Worm (Caenorhabditis elegans): ENCODE measurements around the gene ceh-10.
A peak's percentile ranks its signal among the peaks of the same experiment; 100 is the strongest.

The ceh-10 gene

ce11 chrIII:5798747-5799146 lies at the start of gene ceh-10:
Gene ceh-10, plus strand, starts transcription at chrIII:5799047.
- TF ChIP-seq ttx-3 (tag; optimal IDR thresholded peaks at IDR 0.05) (no peak), pat-9 (tag; optimal IDR thresholded peaks at IDR 0.05) (no peak), elt-4 (tag; optimal IDR thresholded peaks at IDR 0.05) (no peak), K02D7.2 (tag; optimal IDR thresholded peaks at IDR 0.05) (no peak)

ce11 chrIII:5750503-5750902 lies 48.3 kb upstream of the ceh-10 start:
- no peak for TF ChIP-seq odd-2 (tag; optimal IDR thresholded peaks at IDR 0.05)
- no peak for TF ChIP-seq unc-42 (tag; optimal IDR thresholded peaks at IDR 0.05)
- no peak for TF ChIP-seq ceh-22 (tag; optimal IDR thresholded peaks at IDR 0.05)
- no peak for TF ChIP-seq ztf-16 (tag; optimal IDR thresholded peaks at IDR 0.05)
- TF ChIP-seq lim-6 (tag; optimal IDR thresholded peaks at IDR 0.05), result no peak
- no peak for TF ChIP-seq T23F11.4 (GFP tag; optimal IDR thresholded peaks at IDR 0.05)
- TF ChIP-seq ceh-6 (GFP tag; optimal IDR thresholded peaks at IDR 0.05), result no peak
- TF ChIP-seq fax-1 (tag; optimal IDR thresholded peaks at IDR 0.05), result no peak
- no peak for TF ChIP-seq nhr-232 (tag; optimal IDR thresholded peaks at IDR 0.05)
- no peak for TF ChIP-seq npax-4 (tag; optimal IDR thresholded peaks at IDR 0.05)
- no peak for TF ChIP-seq ceh-18 (tag; optimal IDR thresholded peaks at IDR 0.05)
- no peak for TF ChIP-seq ceh-9 (tag; optimal IDR thresholded peaks at IDR 0.05)
- no peak for TF ChIP-seq ama-1 (optimal IDR thresholded peaks at IDR 0.05)
- no peak for TF ChIP-seq hlh-15 (tag; optimal IDR thresholded peaks at IDR 0.05)

ce11 chrIII:5755204-5755603 lies 43.6 kb upstream of the ceh-10 start, which contains the start of gene ida-1:
Gene ida-1, plus strand, starts transcription at chrIII:5755539.
- no peak for TF ChIP-seq ceh-30 (tag; optimal IDR thresholded peaks at IDR 0.05)
- peak; percentile 36 for TF ChIP-seq nfya-1 (tag; optimal IDR thresholded peaks at IDR 0.05)
- peak; percentile 3 for TF ChIP-seq hlh-13 (GFP tag; optimal IDR thresholded peaks at IDR 0.05)
- peak; percentile 36 for TF ChIP-seq unc-55 (GFP tag; optimal IDR thresholded peaks at IDR 0.05)

ce11 chrIII:5757492-5758045 lies 41.3 kb upstream of the ceh-10 start:
- TF ChIP-seq ceh-34 (tag; optimal IDR thresholded peaks at IDR 0.05), result no peak
- peak; percentile 23 for TF ChIP-seq unc-42 (tag; optimal IDR thresholded peaks at IDR 0.05)

ce11 chrIII:5758519-5759099 lies 40.2 kb upstream of the ceh-10 start:
- TF ChIP-seq C38D4.7 (GFP tag; optimal IDR thresholded peaks at IDR 0.05) (no peak), unc-3 (GFP tag; conservative IDR thresholded peaks at IDR 0.05) (no peak), unc-3 (tag; optimal IDR thresholded peaks at IDR 0.05) (no peak), unc-86 (tag; optimal IDR thresholded peaks at IDR 0.05) (no peak), fkh-10 (GFP tag; optimal IDR thresholded peaks at IDR 0.05) (no peak), ets-4 (tag; optimal IDR thresholded peaks at IDR 0.05) (no peak), unc-42 (tag; optimal IDR thresholded peaks at IDR 0.05) (no peak), C08G9.2 (tag; optimal IDR thresholded peaks at IDR 0.05) (no peak), nhr-232 (tag; optimal IDR thresholded peaks at IDR 0.05) (no peak), sox-4 (tag; optimal IDR thresholded peaks at IDR 0.05) (no peak), pha-4 (tag; optimal IDR thresholded peaks at IDR 0.05) (no peak), ahr-1 (tag; optimal IDR thresholded peaks at IDR 0.05) (no peak)

ce11 chrIII:5760721-5761120 lies 38.1 kb upstream of the ceh-10 start:
- TF ChIP-seq ceh-18 (tag; optimal IDR thresholded peaks at IDR 0.05), result no peak
- TF ChIP-seq ama-1 (optimal IDR thresholded peaks at IDR 0.05), result no peak
- peak; percentile 73 for TF ChIP-seq unc-42 (tag; optimal IDR thresholded peaks at IDR 0.05)
- peak; percentile 13 for TF ChIP-seq ceh-31 (tag; optimal IDR thresholded peaks at IDR 0.05)

Measured in whole organism, late embryonic.